Worm (Caenorhabditis elegans) whole organism, late embryonic: ENCODE results near the gene hot-8.

Experiments used
- C08G9.2 ChIP-seq: sonication (generic microtip); optimal IDR thresholded peaks from 2 replicates; lab custom pipeline; 2016; ENCODE audit warnings: mild to moderate bottlenecking, missing genetic modification characterization, moderate library complexity, missing compliant biosample characterization
- ama-1 ChIP-seq: fragments of 150-350 bp; optimal IDR thresholded peaks from 2 replicates; lab custom pipeline; 2014
- ceh-19 ChIP-seq: fragments of 200-800 bp; sonication (Bioruptor generic); optimal IDR thresholded peaks from 2 replicates; lab custom pipeline; 2018; ENCODE audit warnings: mild to moderate bottlenecking, missing genetic modification characterization, missing compliant biosample characterization
- ceh-24 ChIP-seq: sonication (generic microtip); optimal IDR thresholded peaks from 2 replicates; lab custom pipeline; 2016; ENCODE audit warnings: mild to moderate bottlenecking, missing genetic modification characterization, missing compliant biosample characterization
- ceh-6 ChIP-seq: fragments of 200-800 bp; sonication (Bioruptor generic); optimal IDR thresholded peaks from 2 replicates; lab custom pipeline; 2018; ENCODE audit warnings: mild to moderate bottlenecking, missing genetic modification characterization, missing compliant biosample characterization
- ets-4 ChIP-seq: sonication (generic microtip); optimal IDR thresholded peaks from 2 replicates; lab custom pipeline; 2016; ENCODE audit warnings: missing genetic modification characterization, missing compliant biosample characterization
- mec-3 ChIP-seq: sonication (generic microtip); optimal IDR thresholded peaks from 2 replicates; lab custom pipeline; 2016; ENCODE audit warnings: borderline replicate concordance, missing genetic modification characterization, missing compliant biosample characterization
- nfya-1 ChIP-seq: sonication (generic microtip); optimal IDR thresholded peaks from 2 replicates; lab custom pipeline; 2017; ENCODE audit warnings: missing genetic modification characterization, mild to moderate bottlenecking, missing compliant biosample characterization, antibody characterized with exemption, moderate library complexity
- nhr-11 ChIP-seq: fragments of 150-350 bp; optimal IDR thresholded peaks from 2 replicates; lab custom pipeline; 2014; ENCODE audit warnings: missing biosample characterization, missing genetic modification characterization
- pax-1 ChIP-seq: fragments of 150-350 bp; optimal IDR thresholded peaks from 2 replicates; lab custom pipeline; 2014; ENCODE audit warnings: missing biosample characterization, missing genetic modification characterization
- tbx-2 ChIP-seq: sonication (generic microtip); optimal IDR thresholded peaks from 2 replicates; lab custom pipeline; 2016; ENCODE audit warnings: missing genetic modification characterization, missing compliant biosample characterization
- unc-86 ChIP-seq: sonication (generic microtip); optimal IDR thresholded peaks from 2 replicates; lab custom pipeline; 2016; ENCODE audit warnings: missing genetic modification characterization, missing compliant biosample characterization

DNA sequence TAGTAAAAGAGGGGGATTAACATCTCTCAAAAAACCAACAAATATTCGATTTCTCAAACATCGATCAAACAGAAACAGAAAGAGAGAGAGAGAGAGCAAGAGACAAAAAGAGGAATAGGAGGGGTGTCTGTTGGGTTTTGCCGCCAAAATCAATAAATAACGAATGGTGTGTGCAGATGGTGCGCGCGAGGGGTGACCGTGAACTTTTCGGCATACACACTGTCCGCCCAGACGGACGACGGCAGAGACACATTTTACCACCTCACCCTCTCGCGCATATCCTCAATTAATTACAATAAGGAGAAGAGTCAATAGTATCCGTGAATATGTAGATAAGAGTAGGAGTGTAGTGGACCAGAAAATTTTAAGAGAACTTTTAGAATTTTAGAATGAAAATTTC lies 42.3 kb downstream of the hot-8 start:
- no peak for TF ChIP-seq pax-1 (tag; lab: Kevin White, UChicago)
- no peak for TF ChIP-seq C08G9.2 (tag; lab: Kevin White, UChicago)
- TF ChIP-seq ama-1 (lab: Kevin White, UChicago): no peak
- TF ChIP-seq tbx-2 (tag; lab: Kevin White, UChicago): peak; percentile 10
- no peak for TF ChIP-seq ets-4
- TF ChIP-seq nfya-1: no peak
- TF ChIP-seq ceh-24 (tag; lab: Kevin White, UChicago): no peak
- TF ChIP-seq ceh-6 (GFP tag; lab: Kevin White, UChicago): no peak
- TF ChIP-seq mec-3 (tag; lab: Kevin White, UChicago): no peak
- TF ChIP-seq unc-86 (tag; lab: Kevin White, UChicago): no peak
- TF ChIP-seq ceh-19 (GFP tag; lab: Kevin White, UChicago): no peak
- no peak for TF ChIP-seq nhr-11 (tag; lab: Kevin White, UChicago)
